Fruit fly (Drosophila melanogaster) whole organism, pupa: ENCODE data around the gene Obp99b.

Experiments used
- CG10348 ChIP-seq: fragments of 200-800 bp; sonication (Bioruptor generic); IDR thresholded peaks from 2 replicates; pipeline ENCODE4 v1.3.6; 2022; ENCODE audit warnings: missing biosample characterization, missing genetic modification characterization
- CG32121 ChIP-seq: fragments of 200-800 bp; sonication (Bioruptor generic); IDR thresholded peaks from 2 replicates; pipeline ENCODE4 v1.3.6; 2022; ENCODE audit warnings: missing biosample characterization, missing genetic modification characterization
- CG34367 ChIP-seq: fragments of 200-800 bp; sonication (Bioruptor generic); optimal IDR thresholded peaks from 2 replicates; lab custom pipeline; 2018; ENCODE audit warnings: missing biosample characterization, mild to moderate bottlenecking, missing genetic modification characterization
- CG8159 ChIP-seq: fragments of 200-800 bp; sonication (Bioruptor generic); optimal IDR thresholded peaks from 3 replicates; lab custom pipeline; 2018; ENCODE audit warnings: missing biosample characterization, mild to moderate bottlenecking, missing genetic modification characterization, moderate library complexity
- EcR ChIP-seq: fragments of 200-800 bp; sonication (Bioruptor generic); optimal IDR thresholded peaks from 3 replicates; lab custom pipeline; 2019; ENCODE audit warnings: missing biosample characterization, missing genetic modification characterization, mild to moderate bottlenecking, moderate library complexity, missing genetic modification reagents
- fd96Ca ChIP-seq: fragments of 200-800 bp; sonication (Bioruptor generic); IDR thresholded peaks from 3 replicates; pipeline ENCODE4 v1.3.6; 2022; ENCODE audit warnings: missing biosample characterization, missing genetic modification characterization
- rn ChIP-seq: fragments of 200-800 bp; sonication (Bioruptor generic); IDR thresholded peaks from 2 replicates; pipeline ENCODE4 v1.3.6; 2022; ENCODE audit warnings: missing biosample characterization, missing genetic modification characterization

- no peak for TF ChIP-seq rn (GFP tag; lab: Robert Waterston, UW)
- no peak for TF ChIP-seq fd96Ca (GFP tag; lab: Robert Waterston, UW)
- no peak for TF ChIP-seq CG8159 (tag; lab: Kevin White, UChicago)
- no peak for TF ChIP-seq EcR (GFP tag; lab: Kevin White, UChicago)
- no peak for TF ChIP-seq CG34367
- no peak for TF ChIP-seq CG10348 (GFP tag; lab: Robert Waterston, UW)
- TF ChIP-seq CG32121, result no peak
These were observed 10.8 kb downstream of the Obp99b start for dm6 chr3R:29705789-29706303.
